Worm (Caenorhabditis elegans) whole organism, late embryonic: Measurements from ENCODE around the gene K07H8.9.

ENCODE experiments used
- F13H6.1 ChIP-seq: sonication (generic microtip); optimal IDR thresholded peaks from 2 replicates; lab custom pipeline; 2016; ENCODE audit warnings: missing genetic modification characterization, missing compliant biosample characterization
- ceh-19 ChIP-seq: fragments of 200-800 bp; sonication (Bioruptor generic); optimal IDR thresholded peaks from 2 replicates; lab custom pipeline; 2018; ENCODE audit warnings: mild to moderate bottlenecking, missing genetic modification characterization, missing compliant biosample characterization
- che-1 ChIP-seq: sonication (generic microtip); optimal IDR thresholded peaks from 2 replicates; lab custom pipeline; 2016; ENCODE audit warnings: mild to moderate bottlenecking, missing genetic modification characterization, missing compliant biosample characterization
- nhr-11 ChIP-seq: fragments of 150-350 bp; optimal IDR thresholded peaks from 2 replicates; lab custom pipeline; 2014; ENCODE audit warnings: missing biosample characterization, missing genetic modification characterization
- nhr-232 ChIP-seq: sonication (generic microtip); optimal IDR thresholded peaks from 2 replicates; lab custom pipeline; 2016; ENCODE audit warnings: missing genetic modification characterization, missing compliant biosample characterization
- unc-55 ChIP-seq: sonication (generic microtip); optimal IDR thresholded peaks from 2 replicates; lab custom pipeline; 2017; ENCODE audit warnings: missing biosample characterization, missing genetic modification reagents, missing genetic modification characterization
- ztf-16 ChIP-seq: sonication (generic microtip); optimal IDR thresholded peaks from 2 replicates; lab custom pipeline; 2017; ENCODE audit warnings: missing genetic modification characterization, missing compliant biosample characterization

DNA sequence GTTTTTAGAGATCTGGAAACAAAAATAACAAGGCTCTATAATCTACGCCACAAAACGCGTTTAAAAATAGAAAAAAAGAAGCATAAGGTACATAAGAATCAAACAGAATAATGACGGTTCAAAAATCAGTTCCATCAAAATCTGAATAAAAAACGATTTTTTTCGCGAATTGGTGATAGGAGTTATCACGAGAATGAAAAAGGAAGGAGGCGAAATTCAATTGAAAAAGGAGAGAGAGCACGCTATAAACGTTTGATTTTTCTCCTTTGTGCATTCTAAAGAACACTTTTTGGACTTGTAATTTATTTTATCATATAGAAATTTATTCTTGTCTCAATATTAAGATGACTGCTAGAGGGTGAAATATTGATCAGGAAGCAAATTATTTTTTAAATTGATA is 34.9 kb downstream of the K07H8.9 start:
- TF ChIP-seq F13H6.1 (tag; lab: Kevin White, UChicago) (no peak), che-1 (tag; lab: Kevin White, UChicago) (no peak), nhr-232 (no peak), ztf-16 (tag; lab: Kevin White, UChicago) (no peak), unc-55 (GFP tag; lab: Kevin White, UChicago) (no peak), ceh-19 (GFP tag; lab: Kevin White, UChicago) (no peak), nhr-11 (tag; lab: Kevin White, UChicago) (no peak)
